Worm (Caenorhabditis elegans) whole organism, mixed stage, embryonic: Measurements from ENCODE around the gene F53F4.12.

Experiments used
- bed-3 ChIP-seq: fragments of 200-800 bp; sonication (Bioruptor generic); optimal IDR thresholded peaks from 3 replicates; lab custom pipeline; 2018; ENCODE audit warnings: mild to moderate bottlenecking, missing genetic modification characterization, moderate library complexity, missing compliant biosample characterization
- elt-1 ChIP-seq: sonication (generic microtip); optimal IDR thresholded peaks from 2 replicates; lab custom pipeline; 2017; ENCODE audit warnings: missing genetic modification characterization, mild to moderate bottlenecking, missing compliant biosample characterization, antibody characterized with exemption, moderate library complexity, borderline replicate concordance; ENCODE audit not compliant: insufficient read depth
- elt-3 ChIP-seq: fragments of 150-350 bp; optimal IDR thresholded peaks from 2 replicates; lab custom pipeline; 2014; ENCODE audit warnings: missing biosample characterization, missing genetic modification characterization
- lin-13 ChIP-seq: fragments of 150-350 bp; optimal IDR thresholded peaks from 2 replicates; lab custom pipeline; 2014; ENCODE audit warnings: missing biosample characterization, missing genetic modification characterization
- lin-32 ChIP-seq: fragments of 200-800 bp; sonication (Bioruptor generic); optimal IDR thresholded peaks from 2 replicates; lab custom pipeline; 2018; ENCODE audit warnings: mild to moderate bottlenecking, missing genetic modification characterization, missing compliant biosample characterization
- mab-5 ChIP-seq: fragments of 150-350 bp; optimal IDR thresholded peaks from 2 replicates; lab custom pipeline; 2014; ENCODE audit warnings: missing biosample characterization, missing genetic modification characterization
- mep-1 ChIP-seq: fragments of 150-350 bp; optimal IDR thresholded peaks from 2 replicates; lab custom pipeline; 2017; ENCODE audit warnings: missing biosample characterization, missing genetic modification reagents, missing genetic modification characterization, inconsistent platforms
- nhr-12 ChIP-seq: fragments of 150-350 bp; optimal IDR thresholded peaks from 2 replicates; lab custom pipeline; 2014; ENCODE audit warnings: missing biosample characterization, missing genetic modification characterization
- nhr-2 ChIP-seq: fragments of 150-350 bp; optimal IDR thresholded peaks from 2 replicates; lab custom pipeline; 2014; ENCODE audit warnings: missing biosample characterization, missing genetic modification characterization
- nhr-237 ChIP-seq: fragments of 150-350 bp; optimal IDR thresholded peaks from 2 replicates; lab custom pipeline; 2014; ENCODE audit warnings: missing biosample characterization, missing genetic modification characterization
- nhr-28 ChIP-seq: fragments of 150-350 bp; optimal IDR thresholded peaks from 2 replicates; lab custom pipeline; 2014; ENCODE audit warnings: missing biosample characterization, missing genetic modification characterization
- snpc-4 ChIP-seq: fragments of 150-350 bp; optimal IDR thresholded peaks from 2 replicates; lab custom pipeline; 2014; ENCODE audit warnings: missing biosample characterization, missing genetic modification characterization
- sptf-1 ChIP-seq: sonication (generic microtip); optimal IDR thresholded peaks from 2 replicates; lab custom pipeline; 2017; ENCODE audit warnings: mild to moderate bottlenecking, missing genetic modification characterization, moderate library complexity, missing compliant biosample characterization
- unc-62 ChIP-seq: fragments of 150-350 bp; optimal IDR thresholded peaks from 2 replicates; lab custom pipeline; 2014; ENCODE audit warnings: missing biosample characterization, missing genetic modification reagents, missing genetic modification characterization

- TF ChIP-seq mab-5 (tag; lab: Kevin White, UChicago) (no peak), lin-32 (GFP tag; lab: Kevin White, UChicago) (no peak), lin-13 (tag; lab: Kevin White, UChicago) (no peak), unc-62 (GFP tag; lab: Kevin White, UChicago) (no peak), bed-3 (GFP tag; lab: Kevin White, UChicago) (no peak), nhr-12 (tag; lab: Kevin White, UChicago) (no peak), mep-1 (tag; lab: Kevin White, UChicago) (no peak), nhr-237 (tag; lab: Kevin White, UChicago) (no peak), nhr-2 (tag; lab: Kevin White, UChicago) (no peak), nhr-28 (tag; lab: Kevin White, UChicago) (no peak), snpc-4 (no peak), sptf-1 (tag; lab: Kevin White, UChicago) (no peak), elt-1 (tag; lab: Kevin White, UChicago) (no peak), elt-3 (tag; lab: Kevin White, UChicago) (no peak)
Measured at ce11 chrV:13609806-13610205, 16.0 kb upstream of the F53F4.12 start.
